Worm (Caenorhabditis elegans): Measurements from ENCODE around the gene clec-254.

- TF ChIP-seq ref-1 (GFP tag; conservative IDR thresholded peaks at IDR 0.05) (no peak), flt-1 (GFP tag; IDR thresholded peaks at IDR 0.05) (no peak), cog-1 (tag; optimal IDR thresholded peaks at IDR 0.05) (no peak), ztf-23 (GFP tag; IDR thresholded peaks at IDR 0.05) (no peak), klf-2 (GFP tag; conservative IDR thresholded peaks at IDR 0.05) (no peak)
Measured at ce11 chrV:18709203-18709860, 44.9 kb downstream of the clec-254 start, which contains the start of gene Y17D7C.6.
